Fruit fly (Drosophila melanogaster) whole organism, embryonic: ENCODE data around the gene CG9733.

Source experiments
- CG10147 ChIP-seq: fragments of 200-800 bp; sonication (Bioruptor generic); optimal IDR thresholded peaks from 2 replicates; lab custom pipeline; 2019; ENCODE audit warnings: missing biosample characterization, mild to moderate bottlenecking, missing genetic modification characterization, moderate library complexity
- CG11456 ChIP-seq: fragments of 200-800 bp; sonication (Bioruptor generic); IDR thresholded peaks from 3 replicates; pipeline ENCODE4 v1.3.6; 2022; ENCODE audit warnings: missing biosample characterization, missing genetic modification characterization
- CG1233 ChIP-seq: fragments of 200-800 bp; sonication (Bioruptor generic); optimal IDR thresholded peaks from 4 replicates; lab custom pipeline; 2018; ENCODE audit warnings: missing biosample characterization, mild to moderate bottlenecking, missing genetic modification characterization
- CG12769 ChIP-seq: fragments of 200-800 bp; sonication (Bioruptor generic); optimal IDR thresholded peaks from 2 replicates; lab custom pipeline; 2019; ENCODE audit warnings: missing biosample characterization, mild to moderate bottlenecking, missing genetic modification characterization, moderate library complexity
- CG13424 ChIP-seq: fragments of 200-800 bp; sonication (Bioruptor generic); optimal IDR thresholded peaks from 2 replicates; lab custom pipeline; 2019; ENCODE audit warnings: missing biosample characterization, mild to moderate bottlenecking, missing genetic modification characterization, moderate library complexity
- CG13894 ChIP-seq: fragments of 200-800 bp; sonication (Bioruptor generic); optimal IDR thresholded peaks from 3 replicates; lab custom pipeline; 2018; ENCODE audit warnings: missing biosample characterization, mild to moderate bottlenecking, missing genetic modification characterization, moderate library complexity
- CG14860 ChIP-seq: fragments of 200-800 bp; sonication (Bioruptor generic); IDR thresholded peaks from 3 replicates; pipeline ENCODE4 v1.3.6; 2022; ENCODE audit warnings: missing biosample characterization, missing genetic modification characterization; ENCODE audit not compliant: partially characterized antibody
- CG15073 ChIP-seq: fragments of 200-800 bp; sonication (Bioruptor generic); optimal IDR thresholded peaks from 2 replicates; lab custom pipeline; 2016; ENCODE audit warnings: missing biosample characterization, missing genetic modification characterization
- CG17361 ChIP-seq: fragments of 200-800 bp; sonication (Bioruptor generic); IDR thresholded peaks from 3 replicates; pipeline ENCODE4 v1.3.6; 2022; ENCODE audit warnings: missing biosample characterization, missing genetic modification characterization
- CG17802 ChIP-seq: fragments of 200-800 bp; sonication (Bioruptor generic); optimal IDR thresholded peaks from 2 replicates; lab custom pipeline; 2018; ENCODE audit warnings: missing biosample characterization, mild to moderate bottlenecking, missing genetic modification characterization, moderate library complexity
- CG18262 ChIP-seq: fragments of 200-800 bp; optimal IDR thresholded peaks from 3 replicates; lab custom pipeline; 2019; ENCODE audit warnings: missing biosample characterization, mild to moderate bottlenecking, missing genetic modification characterization, moderate library complexity
- CG2202 ChIP-seq: fragments of 200-800 bp; sonication (Bioruptor generic); optimal IDR thresholded peaks from 2 replicates; lab custom pipeline; 2018; ENCODE audit warnings: missing biosample characterization, mild to moderate bottlenecking, missing genetic modification characterization
- CG2678 ChIP-seq: fragments of 200-800 bp; sonication (Bioruptor generic); optimal IDR thresholded peaks from 3 replicates; lab custom pipeline; 2019; ENCODE audit warnings: missing biosample characterization, mild to moderate bottlenecking, missing genetic modification characterization, moderate library complexity
- CG2712 ChIP-seq: fragments of 200-800 bp; optimal IDR thresholded peaks from 3 replicates; lab custom pipeline; 2019; ENCODE audit warnings: missing biosample characterization, mild to moderate bottlenecking, missing genetic modification characterization, moderate library complexity
- CG34224 ChIP-seq: fragments of 200-800 bp; sonication (Bioruptor generic); IDR thresholded peaks from 3 replicates; pipeline ENCODE4 v1.3.6; 2022; ENCODE audit warnings: missing biosample characterization, missing genetic modification characterization; ENCODE audit not compliant: partially characterized antibody
- CG3847 ChIP-seq: fragments of 200-800 bp; sonication (Bioruptor generic); IDR thresholded peaks from 2 replicates; pipeline ENCODE4 v1.3.6; 2022; ENCODE audit warnings: missing biosample characterization, missing genetic modification characterization
- CG4282 ChIP-seq: fragments of 200-800 bp; sonication (Bioruptor generic); optimal IDR thresholded peaks from 2 replicates; lab custom pipeline; 2016; ENCODE audit warnings: missing biosample characterization, missing genetic modification characterization
- CG5245 ChIP-seq: fragments of 200-800 bp; sonication (Bioruptor generic); optimal IDR thresholded peaks from 3 replicates; lab custom pipeline; 2016; ENCODE audit warnings: missing biosample characterization, missing genetic modification characterization
- CG6175 ChIP-seq: fragments of 200-800 bp; sonication (Bioruptor generic); IDR thresholded peaks from 3 replicates; pipeline ENCODE4 v1.3.6; 2022; ENCODE audit warnings: missing biosample characterization, missing genetic modification characterization
- CG6254 ChIP-seq: fragments of 200-800 bp; sonication (Bioruptor generic); optimal IDR thresholded peaks from 3 replicates; lab custom pipeline; 2017; ENCODE audit warnings: mild to moderate bottlenecking, missing biosample characterization, missing genetic modification reagents, missing genetic modification characterization
- CG7928 ChIP-seq: fragments of 200-800 bp; sonication (Bioruptor generic); optimal IDR thresholded peaks from 2 replicates; lab custom pipeline; 2017; ENCODE audit warnings: missing biosample characterization, mild to moderate bottlenecking, missing genetic modification characterization
- Camta ChIP-seq: fragments of 200-800 bp; sonication (Bioruptor generic); optimal IDR thresholded peaks from 2 replicates; lab custom pipeline; 2016; ENCODE audit warnings: missing biosample characterization, missing genetic modification characterization
- D ChIP-seq, 2 experiments: fragments of 200-800 bp in 1 of 2; fragments of >200 bp in 1 of 2; sonication (Bioruptor generic) in 1 of 2; optimal IDR thresholded peaks; 2 replicates in 1 of 2; 3 replicates in 1 of 2; lab custom pipeline; 2017; ENCODE audit warnings: mild to moderate bottlenecking in 1 of 2, missing biosample characterization in 1 of 2, missing genetic modification characterization in 1 of 2, missing genetic modification reagents in 1 of 2
- Poxn ChIP-seq: fragments of 200-800 bp; sonication (Bioruptor generic); IDR thresholded peaks from 2 replicates; pipeline ENCODE4 v1.3.6; 2022; ENCODE audit warnings: missing biosample characterization, missing genetic modification characterization
- Sry-δ ChIP-seq: fragments of 200-800 bp; sonication (Bioruptor generic); optimal IDR thresholded peaks from 2 replicates; lab custom pipeline; 2016; ENCODE audit warnings: missing biosample characterization, missing genetic modification characterization
- al ChIP-seq: fragments of 200-800 bp; sonication (Bioruptor generic); IDR thresholded peaks from 2 replicates; pipeline ENCODE4 v1.3.6; 2022; ENCODE audit warnings: missing biosample characterization, missing genetic modification characterization
- bab2 ChIP-seq: fragments of 200-800 bp; sonication (Bioruptor generic); optimal IDR thresholded peaks from 2 replicates; lab custom pipeline; 2016; ENCODE audit warnings: missing biosample characterization, missing genetic modification characterization
- bbx ChIP-seq: fragments of 200-800 bp; sonication (Bioruptor generic); IDR thresholded peaks from 2 replicates; pipeline ENCODE4 v1.3.6; 2022; ENCODE audit warnings: missing biosample characterization, missing genetic modification characterization; ENCODE audit not compliant: partially characterized antibody
- bcd ChIP-seq: fragments of 200-800 bp; sonication (Bioruptor generic); optimal IDR thresholded peaks from 2 replicates; lab custom pipeline; 2017; ENCODE audit warnings: missing biosample characterization, mild to moderate bottlenecking, missing genetic modification characterization
- bigmax ChIP-seq: fragments of 200-800 bp; sonication (Bioruptor generic); optimal IDR thresholded peaks from 2 replicates; lab custom pipeline; 2018; ENCODE audit warnings: missing biosample characterization, mild to moderate bottlenecking, missing genetic modification characterization
- cas ChIP-seq: fragments of 200-800 bp; sonication (Bioruptor generic); IDR thresholded peaks from 2 replicates; pipeline ENCODE4 v1.3.6; 2022; ENCODE audit warnings: missing biosample characterization, missing genetic modification characterization
- chinmo ChIP-seq: fragments of 200-800 bp; sonication (Bioruptor generic); IDR thresholded peaks from 4 replicates; pipeline ENCODE4 v1.3.6; 2022; ENCODE audit warnings: missing biosample characterization, missing genetic modification characterization; ENCODE audit not compliant: partially characterized antibody
- crol ChIP-seq: fragments of 200-800 bp; sonication (Bioruptor generic); IDR thresholded peaks from 2 replicates; pipeline ENCODE4 v1.3.6; 2022; ENCODE audit warnings: missing biosample characterization, missing genetic modification characterization
- dan ChIP-seq: fragments of 200-800 bp; sonication (Bioruptor generic); IDR thresholded peaks from 2 replicates; pipeline ENCODE4 v1.3.6; 2022; ENCODE audit warnings: missing biosample characterization, missing genetic modification characterization
- dm ChIP-seq: fragments of 200-800 bp; sonication (Bioruptor generic); optimal IDR thresholded peaks from 3 replicates; lab custom pipeline; 2016; ENCODE audit warnings: missing biosample characterization, missing genetic modification characterization
- fd96Cb ChIP-seq: fragments of 200-800 bp; sonication (Bioruptor generic); optimal IDR thresholded peaks from 2 replicates; lab custom pipeline; 2018; ENCODE audit warnings: missing biosample characterization, mild to moderate bottlenecking, missing genetic modification characterization, moderate library complexity
- fu2 ChIP-seq: fragments of 200-800 bp; sonication (Bioruptor generic); optimal IDR thresholded peaks from 2 replicates; lab custom pipeline; 2016; ENCODE audit warnings: missing biosample characterization, missing genetic modification characterization
- grau ChIP-seq: fragments of 200-800 bp; optimal IDR thresholded peaks from 3 replicates; lab custom pipeline; 2019; ENCODE audit warnings: missing biosample characterization, mild to moderate bottlenecking, missing genetic modification characterization, moderate library complexity
- h ChIP-seq: fragments of >200 bp; optimal IDR thresholded peaks from 2 replicates; lab custom pipeline; 2017
- jumu ChIP-seq: fragments of 200-800 bp; sonication (Bioruptor generic); optimal IDR thresholded peaks from 3 replicates; lab custom pipeline; 2016; ENCODE audit warnings: missing biosample characterization, missing genetic modification characterization
- lab ChIP-seq: fragments of 200-800 bp; sonication (Bioruptor generic); optimal IDR thresholded peaks from 3 replicates; lab custom pipeline; 2017; ENCODE audit warnings: missing biosample characterization, missing genetic modification characterization, mild to moderate bottlenecking, moderate library complexity, missing genetic modification reagents
- pan ChIP-seq, 4 experiments: fragments of >200 bp in 3 of 4; fragments of 200-800 bp in 1 of 4; sonication (Bioruptor generic) in 1 of 4; optimal IDR thresholded peaks in 3 of 4; IDR thresholded peaks in 1 of 4; 2 replicates each; pipeline versions ENCODE4 v1.3.6 to Lab custom; 2017 to 2022; ENCODE audit warnings: missing biosample characterization in 2 of 4, missing genetic modification characterization in 2 of 4, mixed read lengths in 1 of 4
- pb ChIP-seq: fragments of 200-800 bp; sonication (Bioruptor generic); optimal IDR thresholded peaks from 3 replicates; lab custom pipeline; 2016; ENCODE audit warnings: missing biosample characterization, missing genetic modification characterization
- ranshi ChIP-seq: fragments of 200-800 bp; sonication (Bioruptor generic); IDR thresholded peaks from 2 replicates; pipeline ENCODE4 v1.3.6; 2022; ENCODE audit warnings: missing biosample characterization, missing genetic modification characterization
- salm ChIP-seq: fragments of 200-800 bp; sonication (Bioruptor generic); optimal IDR thresholded peaks from 2 replicates; lab custom pipeline; 2018; ENCODE audit warnings: missing biosample characterization, mild to moderate bottlenecking, missing genetic modification characterization
- sr ChIP-seq: fragments of 200-800 bp; sonication (Bioruptor generic); IDR thresholded peaks from 3 replicates; pipeline ENCODE4 v1.3.6; 2022; ENCODE audit warnings: missing biosample characterization, missing genetic modification characterization
- ttk ChIP-seq: fragments of 200-800 bp; sonication (Bioruptor generic); IDR thresholded peaks from 2 replicates; pipeline ENCODE4 v2.1.2; 2022; ENCODE audit warnings: missing biosample characterization, missing genetic modification characterization
- vfl ChIP-seq: fragments of 200-800 bp; sonication (Bioruptor generic); optimal IDR thresholded peaks from 2 replicates; lab custom pipeline; 2016; ENCODE audit warnings: missing biosample characterization, missing genetic modification characterization
- z ChIP-seq: fragments of 200-800 bp; sonication (Bioruptor generic); IDR thresholded peaks from 3 replicates; pipeline ENCODE4 v1.3.6; 2022; ENCODE audit warnings: missing biosample characterization, missing genetic modification characterization

Gene CG9733

dm6 chr3R:30200091-30200698 lies 46.3 kb downstream of the CG9733 start (continued):
- TF ChIP-seq fd96Cb: peak; percentile 5
- no peak for TF ChIP-seq z
- no peak for TF ChIP-seq bigmax (GFP tag; lab: Kevin White, UChicago)
- TF ChIP-seq lab (GFP tag; lab: Kevin White, UChicago): peak; percentile 57
- no peak for TF ChIP-seq Poxn (GFP tag; lab: Robert Waterston, UW)
- peak; percentile 28 for TF ChIP-seq CG2678 (tag; lab: Kevin White, UChicago)
- no peak for TF ChIP-seq h (lab: Kevin White, UChicago)
- no peak for TF ChIP-seq CG15073 (GFP tag; lab: Kevin White, UChicago)
- no peak for TF ChIP-seq CG10147 (GFP tag; lab: Kevin White, UChicago)
- 0 out of 2 replicates have a peak, but pooled peaks have one; percentile 20 for TF ChIP-seq ranshi (GFP tag; lab: Robert Waterston, UW)
- TF ChIP-seq CG17361 (GFP tag; lab: Robert Waterston, UW): peak; percentile 49; the same call in 1 of the 3 replicates
- TF ChIP-seq CG3847 (GFP tag; lab: Robert Waterston, UW): peak; percentile 44
- no peak for TF ChIP-seq bab2 (GFP tag; lab: Kevin White, UChicago)
- TF ChIP-seq CG14860: no peak
- no peak for TF ChIP-seq CG5245 (GFP tag; lab: Kevin White, UChicago)
- no peak for TF ChIP-seq Sry-δ
- no peak for TF ChIP-seq pb (GFP tag; lab: Kevin White, UChicago)
- no peak for TF ChIP-seq fu2 (GFP tag; lab: Kevin White, UChicago)
- peak; percentile 33 for TF ChIP-seq grau (tag; lab: Kevin White, UChicago)
- no peak for TF ChIP-seq CG2202
- peak; percentile 71; the same call in 2 of the 4 replicates for TF ChIP-seq chinmo (GFP tag; lab: Robert Waterston, UW)
- TF ChIP-seq sr: peak; percentile 85
- TF ChIP-seq Camta (GFP tag; lab: Kevin White, UChicago): no peak
- no peak for TF ChIP-seq bbx (GFP tag; lab: Robert Waterston, UW)
- TF ChIP-seq CG7928 (GFP tag; lab: Kevin White, UChicago): no peak
- no peak for TF ChIP-seq CG2712 (tag; lab: Kevin White, UChicago)
- TF ChIP-seq D (optimal IDR thresholded peaks at IDR 0.05; lab: Kevin White, UChicago): no peak
- TF ChIP-seq D (GFP tag; optimal IDR thresholded peaks at IDR 0.05; lab: Kevin White, UChicago): no peak
- no peak for TF ChIP-seq CG13894 (tag; lab: Kevin White, UChicago)
- peak; percentile 96 for TF ChIP-seq CG12769 (tag; lab: Kevin White, UChicago)
- no peak for TF ChIP-seq CG1233 (GFP tag; lab: Kevin White, UChicago)
- no peak for TF ChIP-seq dan (GFP tag; lab: Robert Waterston, UW)
- no peak for TF ChIP-seq jumu
- no peak for TF ChIP-seq CG17802 (tag; lab: Kevin White, UChicago)
- TF ChIP-seq CG13424 (tag; lab: Kevin White, UChicago): no peak
- peak; percentile 71; the same call in 2 of the 3 replicates for TF ChIP-seq CG11456 (GFP tag; lab: Robert Waterston, UW)
- no peak for TF ChIP-seq dm
- TF ChIP-seq bcd (GFP tag; lab: Kevin White, UChicago): no peak
- TF ChIP-seq pan (optimal IDR thresholded peaks at IDR 0.05; lab: Kevin White, UChicago): no peak
- no peak for TF ChIP-seq pan (GFP tag; optimal IDR thresholded peaks at IDR 0.05 in 1 of 2, IDR thresholded peaks at IDR 0.05 in 1 of 2)
- no peak for TF ChIP-seq CG6254 (GFP tag; lab: Kevin White, UChicago)
- TF ChIP-seq cas (GFP tag; lab: Robert Waterston, UW): no peak
- no peak for TF ChIP-seq salm (tag; lab: Kevin White, UChicago)
- TF ChIP-seq vfl (GFP tag; lab: Kevin White, UChicago): no peak
- TF ChIP-seq CG6175 (GFP tag; lab: Robert Waterston, UW): no peak
- peak; percentile 79 for TF ChIP-seq crol (GFP tag; lab: Robert Waterston, UW)
- no peak for TF ChIP-seq CG34224 (GFP tag; lab: Robert Waterston, UW)
- TF ChIP-seq CG4282 (GFP tag; lab: Kevin White, UChicago): no peak
- no peak for TF ChIP-seq ttk
- peak; percentile 55; the same call in 1 of the 2 replicates for TF ChIP-seq al (GFP tag; lab: Robert Waterston, UW)
- no peak for TF ChIP-seq CG18262
